Worm (Caenorhabditis elegans) whole organism, L1 larva: ENCODE measurements around the gene T04H1.12.

Experiments used
- C34B4.2 ChIP-seq: sonication (generic microtip); optimal IDR thresholded peaks from 2 replicates; lab custom pipeline; 2017; ENCODE audit warnings: mild to moderate bottlenecking, missing genetic modification characterization, missing compliant biosample characterization
- Y116A8C.19 ChIP-seq: sonication (generic microtip); optimal IDR thresholded peaks from 2 replicates; lab custom pipeline; 2016; ENCODE audit warnings: missing compliant biosample characterization, missing genetic modification characterization, borderline replicate concordance
- dsc-1 ChIP-seq: sonication (generic microtip); optimal IDR thresholded peaks from 2 replicates; lab custom pipeline; 2016; ENCODE audit warnings: mild to moderate bottlenecking, missing genetic modification characterization, missing compliant biosample characterization
- efl-1 ChIP-seq, 4 experiments: fragments of 150-350 bp; optimal IDR thresholded peaks in 3 of 4; peaks in 1 of 4; 1 replicate in 1 of 4; 2 replicates in 3 of 4; lab custom pipeline; 2014; ENCODE audit warnings: missing biosample characterization in 2 of 4, missing genetic modification characterization in 2 of 4, missing genetic modification reagents in 2 of 4
- efl-3 ChIP-seq: fragments of 200-800 bp; sonication (Bioruptor generic); optimal IDR thresholded peaks from 2 replicates; lab custom pipeline; 2018; ENCODE audit warnings: mild to moderate bottlenecking, missing genetic modification characterization, missing compliant biosample characterization
- egl-13 ChIP-seq: sonication (generic microtip); optimal IDR thresholded peaks from 2 replicates; lab custom pipeline; 2016; ENCODE audit warnings: missing genotype, missing genetic modification reagents, missing genetic modification characterization, missing compliant biosample characterization
- elt-2 ChIP-seq: sonication (generic microtip); optimal IDR thresholded peaks from 2 replicates; lab custom pipeline; 2016; ENCODE audit warnings: missing genetic modification characterization, mild to moderate bottlenecking, inconsistent platforms, missing compliant biosample characterization, missing genetic modification reagents
- elt-3 ChIP-seq, 6 experiments: fragments of 150-350 bp in 1 of 6; sonication (generic microtip); optimal IDR thresholded peaks; 2 replicates each; lab custom pipeline; 2017 to 2018; ENCODE audit warnings: missing biosample characterization in 6 of 6, missing genetic modification characterization in 6 of 6, inconsistent platforms in 1 of 6
- ets-5 ChIP-seq: fragments of 200-800 bp; sonication (Bioruptor generic); IDR thresholded peaks from 2 replicates; pipeline ENCODE4 v1.3.6; 2022; ENCODE audit warnings: missing genetic modification characterization, missing compliant biosample characterization
- fkh-4 ChIP-seq: sonication (generic microtip); optimal IDR thresholded peaks from 2 replicates; lab custom pipeline; 2016; ENCODE audit warnings: missing compliant biosample characterization, missing genetic modification characterization, borderline replicate concordance
- fkh-8 ChIP-seq: sonication (generic microtip); optimal IDR thresholded peaks from 2 replicates; lab custom pipeline; 2016; ENCODE audit warnings: mild to moderate bottlenecking, missing genetic modification characterization, missing compliant biosample characterization
- grh-1 ChIP-seq: fragments of 200-800 bp; sonication (Bioruptor generic); IDR thresholded peaks from 2 replicates; pipeline ENCODE4 v1.3.6; 2022; ENCODE audit warnings: missing genetic modification reagents, missing genetic modification characterization, missing compliant biosample characterization
- hlh-17 ChIP-seq: fragments of 200-800 bp; sonication (Bioruptor generic); optimal IDR thresholded peaks from 2 replicates; lab custom pipeline; 2018; ENCODE audit warnings: missing genetic modification characterization, mild to moderate bottlenecking, missing compliant biosample characterization, moderate library complexity, borderline replicate concordance
- hpl-2 ChIP-seq: fragments of 150-350 bp; optimal IDR thresholded peaks from 2 replicates; lab custom pipeline; 2014; ENCODE audit warnings: missing biosample characterization, missing genetic modification reagents, missing genetic modification characterization
- jun-1 ChIP-seq: fragments of 150-350 bp; optimal IDR thresholded peaks from 2 replicates; lab custom pipeline; 2014; ENCODE audit warnings: missing biosample characterization, missing genetic modification reagents, missing genetic modification characterization
- lin-13 ChIP-seq: fragments of 150-350 bp; optimal IDR thresholded peaks from 2 replicates; lab custom pipeline; 2014; ENCODE audit warnings: missing biosample characterization, missing genetic modification reagents, missing genetic modification characterization
- lin-35 ChIP-seq, 2 experiments: fragments of 150-350 bp; optimal IDR thresholded peaks; 2 replicates each; lab custom pipeline; 2014; ENCODE audit warnings: missing biosample characterization in 2 of 2, missing genetic modification characterization in 2 of 2, missing genetic modification reagents in 2 of 2
- lsy-2 ChIP-seq, 2 experiments: fragments of 150-350 bp; optimal IDR thresholded peaks; 2 replicates each; lab custom pipeline; 2014; ENCODE audit warnings: missing biosample characterization in 2 of 2, missing genetic modification characterization in 2 of 2
- nhr-11 ChIP-seq: fragments of 150-350 bp; optimal IDR thresholded peaks from 2 replicates; lab custom pipeline; 2014; ENCODE audit warnings: missing biosample characterization, missing genetic modification characterization
- nhr-20 ChIP-seq: sonication (generic microtip); optimal IDR thresholded peaks from 2 replicates; lab custom pipeline; 2016; ENCODE audit warnings: mild to moderate bottlenecking, missing genetic modification characterization, missing compliant biosample characterization
- nhr-237 ChIP-seq: fragments of 150-350 bp; optimal IDR thresholded peaks from 2 replicates; lab custom pipeline; 2014; ENCODE audit warnings: missing biosample characterization, missing genetic modification characterization
- nhr-47 ChIP-seq: sonication (generic microtip); optimal IDR thresholded peaks from 2 replicates; lab custom pipeline; 2016; ENCODE audit warnings: mild to moderate bottlenecking, missing genetic modification characterization, moderate library complexity, missing compliant biosample characterization
- nhr-71 ChIP-seq: sonication (generic microtip); optimal IDR thresholded peaks from 2 replicates; lab custom pipeline; 2016; ENCODE audit warnings: mild to moderate bottlenecking, missing genetic modification characterization, moderate library complexity, missing compliant biosample characterization
- nhr-76 ChIP-seq: sonication (generic microtip); optimal IDR thresholded peaks from 2 replicates; lab custom pipeline; 2017; ENCODE audit warnings: missing biosample characterization, missing genetic modification characterization
- nhr-85 ChIP-seq: sonication (generic microtip); peaks from one replicate; lab custom pipeline; 2016; ENCODE audit warnings: missing genetic modification characterization, inconsistent platforms, missing compliant biosample characterization
- nhr-90 ChIP-seq: sonication (generic microtip); optimal IDR thresholded peaks from 2 replicates; lab custom pipeline; 2016; ENCODE audit warnings: mild to moderate bottlenecking, missing genetic modification characterization, missing compliant biosample characterization; ENCODE audit not compliant: poor library complexity
- pax-3 ChIP-seq: fragments of 200-800 bp; sonication (Bioruptor generic); optimal IDR thresholded peaks from 2 replicates; lab custom pipeline; 2018; ENCODE audit warnings: mild to moderate bottlenecking, missing genetic modification characterization, moderate library complexity, missing compliant biosample characterization
- pqm-1 ChIP-seq: sonication (generic microtip); optimal IDR thresholded peaks from 3 replicates; lab custom pipeline; 2017; ENCODE audit warnings: missing biosample characterization, missing genetic modification characterization
- skn-1 ChIP-seq: fragments of 150-350 bp; optimal IDR thresholded peaks from 2 replicates; lab custom pipeline; 2014; ENCODE audit warnings: missing biosample characterization, missing genetic modification characterization
- sox-4 ChIP-seq: sonication (generic microtip); optimal IDR thresholded peaks from 2 replicates; lab custom pipeline; 2016; ENCODE audit warnings: missing genetic modification characterization, missing compliant biosample characterization
- swsn-7 ChIP-seq: sonication (generic microtip); optimal IDR thresholded peaks from 2 replicates; lab custom pipeline; 2016; ENCODE audit warnings: missing genetic modification characterization, missing compliant biosample characterization
- unc-130 ChIP-seq: fragments of 150-350 bp; optimal IDR thresholded peaks from 2 replicates; lab custom pipeline; 2017; ENCODE audit warnings: missing biosample characterization, missing genetic modification characterization, inconsistent platforms
- unc-30 ChIP-seq: sonication (generic microtip); optimal IDR thresholded peaks from 2 replicates; lab custom pipeline; 2017; ENCODE audit warnings: missing biosample characterization, missing genetic modification characterization
- zip-4 ChIP-seq: fragments of 200-800 bp; sonication (Bioruptor generic); optimal IDR thresholded peaks from 2 replicates; lab custom pipeline; 2018; ENCODE audit warnings: mild to moderate bottlenecking, missing genetic modification characterization, moderate library complexity, missing compliant biosample characterization
- ztf-4 ChIP-seq: fragments of 150-350 bp; optimal IDR thresholded peaks from 2 replicates; lab custom pipeline; 2014; ENCODE audit warnings: missing biosample characterization, missing genetic modification characterization

T04H1.12 gene

ce11 chrV:12252272-12252671, 3.2 kb upstream of the T04H1.12 start, which contains the start of gene lrx-1:
TSS of gene lrx-1 (plus strand) at chrV:12252572.
- no peak for TF ChIP-seq egl-13
- TF ChIP-seq hpl-2 (GFP tag; lab: Kevin White, UChicago) = no peak
- TF ChIP-seq lin-35 (GFP tag; optimal IDR thresholded peaks at IDR 0.05; lab: Kevin White, UChicago) = no peak
- TF ChIP-seq swsn-7 (tag; lab: Kevin White, UChicago) = no peak
- TF ChIP-seq pqm-1 (tag; lab: Kevin White, UChicago) = no peak
- no peak for TF ChIP-seq lin-13 (GFP tag; lab: Kevin White, UChicago)
- TF ChIP-seq fkh-4 (tag; lab: Kevin White, UChicago) = no peak
- no peak for TF ChIP-seq skn-1 (tag; lab: Kevin White, UChicago)

- no peak for TF ChIP-seq nhr-90
- no peak for TF ChIP-seq ets-5
- TF ChIP-seq nhr-20 (tag; lab: Kevin White, UChicago) = no peak
- TF ChIP-seq efl-3 (GFP tag; lab: Kevin White, UChicago) = no peak
- no peak for TF ChIP-seq nhr-237
- TF ChIP-seq sox-4 (tag; lab: Kevin White, UChicago) = no peak
- TF ChIP-seq jun-1 (tag; lab: Kevin White, UChicago) = no peak
- TF ChIP-seq nhr-85 (tag; lab: Kevin White, UChicago) = peak; percentile 45
- TF ChIP-seq, all 84 proteins: peak for 1
These were observed 955 bp downstream of the T04H1.12 start, which contains the start of gene ugt-55 for ce11 chrV:12256398-12256797. TSS of gene ugt-55 (plus strand) at chrV:12256698.

- TF ChIP-seq ztf-4 (tag; lab: Kevin White, UChicago) (no peak), hlh-17 (GFP tag; lab: Kevin White, UChicago) (no peak), grh-1 (GFP tag; lab: Robert Waterston, UW) (no peak), unc-130 (tag; lab: Kevin White, UChicago) (no peak), nhr-237 (no peak), nhr-11 (tag; lab: Kevin White, UChicago) (no peak), elt-2 (tag; lab: Kevin White, UChicago) (no peak), C34B4.2 (tag; lab: Kevin White, UChicago) (no peak), fkh-8 (tag; lab: Kevin White, UChicago) (peak; percentile 13), pax-3 (tag; lab: Kevin White, UChicago) (peak; percentile 28), dsc-1 (tag; lab: Kevin White, UChicago) (peak; percentile 40), unc-30 (tag; lab: Kevin White, UChicago) (no peak), nhr-47 (tag; lab: Kevin White, UChicago) (no peak), lsy-2 (tag; optimal IDR thresholded peaks at IDR 0.05; lab: Kevin White, UChicago) (no peak), nhr-76 (tag; lab: Kevin White, UChicago) (no peak), ets-5 (no peak)
These were observed 3.5 kb downstream of the T04H1.12 start, which contains the start of gene ugt-56 for ce11 chrV:12258922-12259321. TSS of gene ugt-56 (plus strand) at chrV:12258982.

- TF ChIP-seq skn-1 (tag; lab: Kevin White, UChicago) = peak; percentile 48
- no peak for TF ChIP-seq elt-3 (tag; optimal IDR thresholded peaks at IDR 0.05; lab: Kevin White, UChicago)
- TF ChIP-seq nhr-71 = peak; percentile 46
- TF ChIP-seq Y116A8C.19 (tag; lab: Kevin White, UChicago) = no peak
- peak; percentile 75 for TF ChIP-seq zip-4
- TF ChIP-seq efl-1 (optimal IDR thresholded peaks at IDR 0.05; lab: Kevin White, UChicago) = no peak
- peak in 1 of 2 experiments; percentile 4 for TF ChIP-seq efl-1 (GFP tag; optimal IDR thresholded peaks at IDR 0.05 in 1 of 2; lab: Kevin White, UChicago)
These were observed 5.9 kb downstream of the T04H1.12 start, which contains the start of gene tbb-6 for ce11 chrV:12261377-12261776. TSS of gene tbb-6 (plus strand) at chrV:12261531.
